Worm (Caenorhabditis elegans) whole organism, late embryonic: Measurements from ENCODE around the gene ptc-3.

Source experiments
- eyg-1 ChIP-seq: sonication (generic microtip); optimal IDR thresholded peaks from 2 replicates; lab custom pipeline; 2016; ENCODE audit warnings: missing genotype, missing genetic modification characterization, missing compliant biosample characterization
- fkh-10 ChIP-seq: fragments of 150-350 bp; optimal IDR thresholded peaks from 2 replicates; lab custom pipeline; 2014; ENCODE audit warnings: missing biosample characterization, missing genetic modification reagents, missing genetic modification characterization
- mec-3 ChIP-seq: sonication (generic microtip); optimal IDR thresholded peaks from 2 replicates; lab custom pipeline; 2016; ENCODE audit warnings: borderline replicate concordance, missing genetic modification characterization, missing compliant biosample characterization

DNA sequence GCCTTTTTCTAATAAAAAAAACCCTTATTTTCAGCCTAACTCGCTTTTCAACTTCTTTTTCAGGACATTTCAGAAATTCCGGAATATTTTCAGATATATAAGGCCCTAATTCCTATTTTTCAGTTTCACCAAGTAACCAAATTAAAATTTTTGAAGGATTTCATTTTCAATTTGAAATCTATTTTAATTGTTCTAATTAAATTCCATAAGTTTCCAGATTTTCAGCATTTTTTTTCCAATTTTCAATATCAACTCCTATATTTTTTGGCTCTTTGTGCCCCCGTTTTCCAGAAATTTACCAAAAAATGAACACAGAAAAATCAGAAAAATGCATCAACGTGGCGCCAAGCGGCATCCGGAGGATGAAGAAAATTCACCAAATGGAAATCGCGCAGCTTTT lies 22.4 kb upstream of the ptc-3 start, which contains the start of gene Y110A2AL.1:
- TF ChIP-seq mec-3, result no peak
- TF ChIP-seq eyg-1 (tag; lab: Kevin White, UChicago), result no peak
- no peak for TF ChIP-seq fkh-10 (GFP tag; lab: Kevin White, UChicago)
